Worm (Caenorhabditis elegans) whole organism, L4 larva: ENCODE data around the gene pigs-1.

ENCODE experiments used
- D1046.2 ChIP-seq: fragments of 200-800 bp; sonication (Bioruptor generic); IDR thresholded peaks from 2 replicates; pipeline ENCODE4 v1.3.6; 2022; ENCODE audit warnings: missing genetic modification characterization, missing compliant biosample characterization
- F37D6.2 ChIP-seq: sonication (generic microtip); optimal IDR thresholded peaks from 2 replicates; lab custom pipeline; 2016; ENCODE audit warnings: mild to moderate bottlenecking, missing genetic modification characterization, missing compliant biosample characterization
- T20F7.1 ChIP-seq: fragments of 200-800 bp; sonication (Bioruptor generic); optimal IDR thresholded peaks from 2 replicates; lab custom pipeline; 2018; ENCODE audit warnings: mild to moderate bottlenecking, missing genetic modification characterization, missing compliant biosample characterization
- Y48G9A.11 ChIP-seq: fragments of 200-800 bp; sonication (Bioruptor generic); IDR thresholded peaks from 2 replicates; pipeline ENCODE4 v1.3.6; 2022; ENCODE audit warnings: missing genetic modification reagents, missing genetic modification characterization, missing compliant biosample characterization
- ZK337.2 ChIP-seq: fragments of 200-800 bp; sonication (Bioruptor generic); IDR thresholded peaks from 2 replicates; pipeline ENCODE4 v1.3.6; 2022; ENCODE audit warnings: missing genetic modification reagents, missing genetic modification characterization, missing compliant biosample characterization
- aha-1 ChIP-seq: fragments of 150-350 bp; peaks from one replicate; lab custom pipeline; 2014; ENCODE audit warnings: missing biosample characterization, missing genetic modification characterization
- arid-1 ChIP-seq: fragments of 200-800 bp; sonication (Bioruptor generic); conservative IDR thresholded peaks from 2 replicates; pipeline ENCODE4 v1.3.6; 2022; ENCODE audit warnings: missing genetic modification reagents, missing genetic modification characterization, missing compliant biosample characterization
- ceh-20 ChIP-seq: fragments of 200-800 bp; sonication (Bioruptor generic); IDR thresholded peaks from 2 replicates; pipeline ENCODE4 v1.3.6; 2022; ENCODE audit warnings: missing genetic modification reagents, missing genetic modification characterization, missing compliant biosample characterization
- ceh-32 ChIP-seq: sonication (generic microtip); optimal IDR thresholded peaks from 2 replicates; lab custom pipeline; 2016; ENCODE audit warnings: mild to moderate bottlenecking, missing genetic modification characterization, missing compliant biosample characterization; ENCODE audit not compliant: poor library complexity
- ceh-44 ChIP-seq: fragments of 200-800 bp; sonication (Bioruptor generic); IDR thresholded peaks from 2 replicates; pipeline ENCODE4 v1.3.6; 2022; ENCODE audit warnings: missing genetic modification reagents, missing genetic modification characterization, missing compliant biosample characterization
- ceh-82 ChIP-seq: sonication (generic microtip); optimal IDR thresholded peaks from 2 replicates; lab custom pipeline; 2017; ENCODE audit warnings: missing biosample characterization, missing genetic modification characterization
- cey-2 ChIP-seq: sonication (generic microtip); optimal IDR thresholded peaks from 3 replicates; lab custom pipeline; 2017; ENCODE audit warnings: missing genetic modification characterization, mild to moderate bottlenecking, missing compliant biosample characterization, antibody characterized with exemption, borderline replicate concordance; ENCODE audit not compliant: insufficient read depth
- ctbp-1 ChIP-seq: fragments of 200-800 bp; sonication (Bioruptor generic); IDR thresholded peaks from 2 replicates; pipeline ENCODE4 v1.3.6; 2022; ENCODE audit warnings: missing genetic modification reagents, missing genetic modification characterization, missing compliant biosample characterization
- daf-12 ChIP-seq: fragments of 150-350 bp; optimal IDR thresholded peaks from 2 replicates; lab custom pipeline; 2014; ENCODE audit warnings: missing biosample characterization, missing genetic modification reagents, missing genetic modification characterization
- daf-16 ChIP-seq, 3 experiments: sonication (generic microtip); optimal IDR thresholded peaks; 2 replicates each; lab custom pipeline; 2016 to 2017; ENCODE audit warnings: missing genetic modification characterization in 3 of 3, missing genetic modification reagents in 3 of 3, mild to moderate bottlenecking in 2 of 3, missing compliant biosample characterization in 2 of 3, missing biosample characterization in 1 of 3, moderate library complexity in 1 of 3
- daf-19 ChIP-seq: fragments of 200-800 bp; sonication (Bioruptor generic); conservative IDR thresholded peaks from 2 replicates; pipeline ENCODE4 v1.3.6; 2022; ENCODE audit warnings: missing genetic modification characterization, missing compliant biosample characterization
- dmd-6 ChIP-seq: fragments of 200-800 bp; sonication (Bioruptor generic); IDR thresholded peaks from 2 replicates; pipeline ENCODE4 v1.3.6; 2022; ENCODE audit warnings: missing genetic modification reagents, missing genetic modification characterization, missing compliant biosample characterization
- egl-27 ChIP-seq: sonication (generic microtip); optimal IDR thresholded peaks from 3 replicates; lab custom pipeline; 2017; ENCODE audit warnings: missing biosample characterization, missing genetic modification reagents, missing genetic modification characterization
- egl-43 ChIP-seq: fragments of 200-800 bp; sonication (Bioruptor generic); IDR thresholded peaks from 2 replicates; pipeline ENCODE4 v1.3.6; 2022; ENCODE audit warnings: missing genetic modification reagents, missing genetic modification characterization, missing compliant biosample characterization
- fkh-10 ChIP-seq: fragments of 150-350 bp; optimal IDR thresholded peaks from 2 replicates; lab custom pipeline; 2014; ENCODE audit warnings: missing biosample characterization, missing genetic modification reagents, missing genetic modification characterization
- fos-1 ChIP-seq: fragments of 150-350 bp; optimal IDR thresholded peaks from 2 replicates; lab custom pipeline; 2014; ENCODE audit warnings: missing biosample characterization, missing genetic modification characterization
- hlh-30 ChIP-seq: sonication (generic microtip); optimal IDR thresholded peaks from 2 replicates; lab custom pipeline; 2017; ENCODE audit warnings: antibody characterized with exemption, mild to moderate bottlenecking, missing genetic modification characterization, missing compliant biosample characterization; ENCODE audit not compliant: insufficient read depth
- hmg-1.1 ChIP-seq: fragments of 200-800 bp; sonication (Bioruptor generic); IDR thresholded peaks from 2 replicates; pipeline ENCODE4 v1.3.6; 2022; ENCODE audit warnings: missing genetic modification reagents, missing genetic modification characterization, missing compliant biosample characterization
- lim-7 ChIP-seq: fragments of 200-800 bp; sonication (Bioruptor generic); IDR thresholded peaks from 2 replicates; pipeline ENCODE4 v1.3.6; 2022; ENCODE audit warnings: missing genetic modification characterization, missing compliant biosample characterization
- lin-1 ChIP-seq: fragments of 200-800 bp; sonication (Bioruptor generic); IDR thresholded peaks from 2 replicates; pipeline ENCODE4 v1.3.6; 2022; ENCODE audit warnings: missing genetic modification reagents, missing genetic modification characterization, missing compliant biosample characterization
- lin-38 ChIP-seq: fragments of 200-800 bp; sonication (Bioruptor generic); IDR thresholded peaks from 2 replicates; pipeline ENCODE4 v1.3.6; 2022; ENCODE audit warnings: missing genetic modification reagents, missing genetic modification characterization, missing compliant biosample characterization
- lin-39 ChIP-seq: fragments of 150-350 bp; optimal IDR thresholded peaks from 2 replicates; lab custom pipeline; 2014; ENCODE audit warnings: missing biosample characterization, missing genetic modification reagents, missing genetic modification characterization
- lir-3 ChIP-seq: sonication (generic microtip); optimal IDR thresholded peaks from 2 replicates; lab custom pipeline; 2016; ENCODE audit warnings: mild to moderate bottlenecking, missing genetic modification characterization, missing compliant biosample characterization
- madf-5 ChIP-seq, 2 experiments: fragments of 200-800 bp; sonication (Bioruptor generic); IDR thresholded peaks; 2 replicates each; pipeline ENCODE4 v1.3.6; 2022; ENCODE audit warnings: missing compliant biosample characterization in 2 of 2, missing genetic modification characterization in 2 of 2
- madf-9 ChIP-seq: fragments of 200-800 bp; sonication (Bioruptor generic); conservative IDR thresholded peaks from 2 replicates; pipeline ENCODE4 v1.3.6; 2022; ENCODE audit warnings: missing genetic modification reagents, missing genetic modification characterization, missing compliant biosample characterization
- mdl-1 ChIP-seq, 2 experiments: fragments of 150-350 bp in 1 of 2; sonication (generic microtip) in 1 of 2; optimal IDR thresholded peaks; 2 replicates each; lab custom pipeline; 2014 to 2017; ENCODE audit warnings: missing biosample characterization in 2 of 2, missing genetic modification characterization in 2 of 2
- mdt-29 ChIP-seq: fragments of 200-800 bp; sonication (Bioruptor generic); IDR thresholded peaks from 2 replicates; pipeline ENCODE4 v1.3.6; 2022; ENCODE audit warnings: missing genetic modification reagents, missing genetic modification characterization, missing compliant biosample characterization
- mep-1 ChIP-seq: fragments of 150-350 bp; sonication (generic microtip); optimal IDR thresholded peaks from 3 replicates; lab custom pipeline; 2014; ENCODE audit warnings: missing biosample characterization, missing genetic modification characterization
- mxl-2 ChIP-seq: fragments of 200-800 bp; sonication (Bioruptor generic); conservative IDR thresholded peaks from 2 replicates; pipeline ENCODE4 v1.3.6; 2022; ENCODE audit warnings: missing genetic modification reagents, missing genetic modification characterization, missing compliant biosample characterization
- mxl-3 ChIP-seq: fragments of 200-800 bp; sonication (Bioruptor generic); optimal IDR thresholded peaks from 2 replicates; lab custom pipeline; 2018; ENCODE audit warnings: mild to moderate bottlenecking, missing genetic modification characterization, missing compliant biosample characterization
- nhr-10 ChIP-seq: fragments of 150-350 bp; optimal IDR thresholded peaks from 2 replicates; lab custom pipeline; 2014; ENCODE audit warnings: missing biosample characterization, missing genetic modification characterization
- nhr-41 ChIP-seq: fragments of 200-800 bp; sonication (Bioruptor generic); IDR thresholded peaks from 2 replicates; pipeline ENCODE4 v1.3.6; 2022; ENCODE audit warnings: missing genetic modification reagents, missing genetic modification characterization, missing compliant biosample characterization
- nhr-42 ChIP-seq: fragments of 200-800 bp; sonication (Bioruptor generic); IDR thresholded peaks from 2 replicates; pipeline ENCODE4 v1.3.6; 2022; ENCODE audit warnings: missing genetic modification characterization, missing compliant biosample characterization
- nhr-48 ChIP-seq: sonication (generic microtip); optimal IDR thresholded peaks from 2 replicates; lab custom pipeline; 2016; ENCODE audit warnings: mild to moderate bottlenecking, missing genetic modification characterization, missing compliant biosample characterization
- pha-4 ChIP-seq, 2 experiments: fragments of 150-350 bp in 1 of 2; fragments of 200-800 bp in 1 of 2; sonication (Bioruptor generic) in 1 of 2; IDR thresholded peaks in 1 of 2; optimal IDR thresholded peaks in 1 of 2; 2 replicates each; pipeline versions ENCODE4 v1.3.6 to Lab custom; 2014 to 2022; ENCODE audit warnings: missing genetic modification characterization in 2 of 2, missing genetic modification reagents in 2 of 2, missing biosample characterization in 1 of 2, missing compliant biosample characterization in 1 of 2
- sdz-12 ChIP-seq: fragments of 200-800 bp; sonication (Bioruptor generic); optimal IDR thresholded peaks from 2 replicates; lab custom pipeline; 2018; ENCODE audit warnings: mild to moderate bottlenecking, missing genetic modification characterization, missing compliant biosample characterization
- skn-1 ChIP-seq: fragments of 150-350 bp; optimal IDR thresholded peaks from 2 replicates; lab custom pipeline; 2014; ENCODE audit warnings: missing biosample characterization, missing genetic modification characterization
- snpc-1.2 ChIP-seq: fragments of 200-800 bp; sonication (Bioruptor generic); IDR thresholded peaks from 2 replicates; pipeline ENCODE4 v1.3.6; 2022; ENCODE audit warnings: missing genetic modification reagents, missing genetic modification characterization, missing compliant biosample characterization
- snpc-4 ChIP-seq: fragments of 150-350 bp; optimal IDR thresholded peaks from 2 replicates; lab custom pipeline; 2014; ENCODE audit warnings: missing biosample characterization, missing genetic modification characterization
- tra-1 ChIP-seq: fragments of 200-800 bp; sonication (Bioruptor generic); IDR thresholded peaks from 2 replicates; pipeline ENCODE4 v1.3.6; 2022; ENCODE audit warnings: missing genetic modification reagents, missing genetic modification characterization, missing compliant biosample characterization
- unc-39 ChIP-seq: sonication (generic microtip); optimal IDR thresholded peaks from 2 replicates; lab custom pipeline; 2017; ENCODE audit warnings: missing biosample characterization, missing genetic modification characterization
- zfp-2 ChIP-seq: sonication (generic microtip); optimal IDR thresholded peaks from 2 replicates; lab custom pipeline; 2016; ENCODE audit warnings: mild to moderate bottlenecking, missing genetic modification characterization, missing compliant biosample characterization
- zip-2 ChIP-seq: fragments of 150-350 bp; optimal IDR thresholded peaks from 2 replicates; lab custom pipeline; 2014; ENCODE audit warnings: missing biosample characterization, missing genetic modification characterization
- ztf-11 ChIP-seq: fragments of 150-350 bp; optimal IDR thresholded peaks from 2 replicates; lab custom pipeline; 2014; ENCODE audit warnings: missing biosample characterization, missing genetic modification characterization

Gene pigs-1

ce11 chrIV:10129957-10130356 is 18.9 kb downstream of the pigs-1 start, which contains the start of gene glt-3:
Gene glt-3, plus strand, starts transcription at chrIV:10130257.
- TF ChIP-seq ZK337.2 (GFP tag; lab: Robert Waterston, UW), result no peak
- TF ChIP-seq fkh-10, result no peak
- TF ChIP-seq lim-7 (GFP tag; lab: Robert Waterston, UW), result no peak
- TF ChIP-seq sdz-12, result no peak
- TF ChIP-seq ceh-20 (GFP tag; lab: Robert Waterston, UW), result no peak
- TF ChIP-seq ztf-11 (tag; lab: Kevin White, UChicago), result no peak
- TF ChIP-seq fos-1 (tag; lab: Kevin White, UChicago), result no peak
- no peak for TF ChIP-seq tra-1 (GFP tag; lab: Robert Waterston, UW)
- no peak for TF ChIP-seq pha-4 (GFP tag; IDR thresholded peaks at IDR 0.05; lab: Robert Waterston, UW)
- no peak for TF ChIP-seq pha-4 (tag; optimal IDR thresholded peaks at IDR 0.05; lab: Kevin White, UChicago)
- TF ChIP-seq zfp-2 (tag; lab: Kevin White, UChicago), result no peak
- TF ChIP-seq daf-19, result no peak

ce11 chrIV:10128906-10129386 is 19.9 kb downstream of the pigs-1 start, which contains the start of the genes gtbp-1 and K08F4.3:
Gene gtbp-1, minus strand, starts transcription at chrIV:10128956.
Gene K08F4.3, plus strand, starts transcription at chrIV:10129257.
- TF ChIP-seq Y48G9A.11 (GFP tag; lab: Robert Waterston, UW) (no peak), zip-2 (tag; lab: Kevin White, UChicago) (no peak), nhr-48 (tag; lab: Kevin White, UChicago) (no peak), aha-1 (tag; lab: Kevin White, UChicago) (peak; percentile 98), T20F7.1 (no peak), mxl-3 (GFP tag; lab: Kevin White, UChicago) (peak; percentile 13), ceh-32 (tag; lab: Kevin White, UChicago) (no peak), D1046.2 (GFP tag; lab: Robert Waterston, UW) (no peak), unc-39 (tag; lab: Kevin White, UChicago) (no peak), ceh-82 (no peak), mdt-29 (GFP tag; lab: Robert Waterston, UW) (no peak), arid-1 (GFP tag; lab: Robert Waterston, UW) (no peak), dmd-6 (GFP tag; lab: Robert Waterston, UW) (no peak), snpc-1.2 (no peak), madf-9 (GFP tag; lab: Robert Waterston, UW) (no peak), mxl-2 (GFP tag; lab: Robert Waterston, UW) (no peak), mep-1 (tag; lab: Kevin White, UChicago) (no peak), snpc-4 (tag; lab: Kevin White, UChicago) (no peak), skn-1 (tag; lab: Kevin White, UChicago) (no peak), daf-12 (tag; lab: Kevin White, UChicago) (no peak), daf-16 (GFP tag; optimal IDR thresholded peaks at IDR 0.05; lab: Kevin White, UChicago) (no peak), daf-16 (tag; optimal IDR thresholded peaks at IDR 0.05; lab: Kevin White, UChicago) (no peak), mdl-1 (tag; optimal IDR thresholded peaks at IDR 0.05; lab: Kevin White, UChicago) (peak in 1 of 2 experiments; percentile 8), nhr-42 (no peak), cey-2 (no peak), lin-38 (GFP tag; lab: Robert Waterston, UW) (no peak; the same call in 1 of the 2 replicates), hlh-30 (tag; lab: Kevin White, UChicago) (no peak), lin-39 (no peak), egl-43 (no peak), egl-27 (no peak), hmg-1.1 (GFP tag; lab: Robert Waterston, UW) (no peak; the same call in 1 of the 2 replicates), madf-5 (GFP tag; IDR thresholded peaks at IDR 0.05; lab: Robert Waterston, UW) (no peak), lim-7 (GFP tag; lab: Robert Waterston, UW) (no peak), nhr-10 (tag; lab: Kevin White, UChicago) (no peak), F37D6.2 (tag; lab: Kevin White, UChicago) (no peak), daf-19 (no peak), ceh-44 (no peak), ztf-11 (tag; lab: Kevin White, UChicago) (no peak), ctbp-1 (GFP tag; lab: Robert Waterston, UW) (no peak), lin-1 (GFP tag; lab: Robert Waterston, UW) (no peak), lir-3 (tag; lab: Kevin White, UChicago) (no peak), nhr-41 (GFP tag; lab: Robert Waterston, UW) (no peak)
